Worm (Caenorhabditis elegans) whole organism, young adult: ENCODE data around the gene K11H3.8.

Experiments
- egl-44 ChIP-seq: fragments of 200-800 bp; sonication (Bioruptor generic); IDR thresholded peaks from 2 replicates; pipeline ENCODE4 v1.3.6; 2022; ENCODE audit warnings: missing genetic modification reagents, missing genetic modification characterization, missing compliant biosample characterization
- ekl-4 ChIP-seq: fragments of 200-800 bp; sonication (Bioruptor generic); IDR thresholded peaks from 2 replicates; pipeline ENCODE4 v1.3.6; 2022; ENCODE audit warnings: missing genetic modification reagents, missing genetic modification characterization, missing compliant biosample characterization
- hlh-26 ChIP-seq: fragments of 200-800 bp; sonication (Bioruptor generic); conservative IDR thresholded peaks from 2 replicates; pipeline ENCODE4 v1.3.6; 2022; ENCODE audit warnings: missing genetic modification reagents, missing genetic modification characterization, missing compliant biosample characterization

DNA sequence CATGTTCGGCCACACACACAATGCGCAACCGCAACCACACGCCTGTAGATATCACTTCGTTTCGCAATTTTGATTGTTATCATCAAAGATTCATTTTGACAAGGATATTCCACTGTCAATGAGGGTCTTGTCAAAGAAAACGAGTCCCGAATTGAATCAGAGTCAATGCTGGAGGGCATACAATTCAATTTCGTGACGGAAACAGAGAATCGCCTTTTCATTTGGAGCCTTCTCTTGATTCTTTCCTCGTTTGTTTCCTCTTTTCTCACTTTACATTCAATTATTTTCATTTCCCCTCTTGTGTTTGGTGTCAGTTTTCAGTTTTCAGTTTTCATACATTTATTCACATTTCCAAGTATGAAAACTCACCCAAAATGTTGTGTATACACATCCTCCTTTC is 32.4 kb downstream of the K11H3.8 start:
- TF ChIP-seq hlh-26 (GFP tag; lab: Robert Waterston, UW) (no peak), egl-44 (GFP tag; lab: Robert Waterston, UW) (no peak), ekl-4 (no peak)
